Worm (Caenorhabditis elegans): ENCODE data around the gene fbxb-14.
A peak's percentile ranks its signal among the peaks of the same experiment; 100 is the strongest.
"Not testable (repeated sequence)": the region's sequence is repeated elsewhere in the genome, so short reads cannot be mapped to it uniquely, and the experiment has no call there.

fbxb-14 gene

ce11 chrII:601305-601704 lies 18.8 kb upstream of the fbxb-14 start (continued):
- TF ChIP-seq sox-4 (tag; optimal IDR thresholded peaks at IDR 0.05) = no peak
- TF ChIP-seq unc-62 (GFP tag; optimal IDR thresholded peaks at IDR 0.05) = no peak

ce11 chrII:596702-597101 lies 14.2 kb upstream of the fbxb-14 start:
- TF ChIP-seq efl-1 (optimal IDR thresholded peaks at IDR 0.05) (no peak), efl-1 (GFP tag; optimal IDR thresholded peaks at IDR 0.05 in 1 of 2) (peak in 1 of 2 experiments; percentile 49), elt-3 (tag; optimal IDR thresholded peaks at IDR 0.05) (no peak)

ce11 chrII:593221-593620 lies 10.7 kb upstream of the fbxb-14 start, which contains the start of gene W08F4.1:
Gene W08F4.1 (plus strand): TSS chrII:593521.
- TF ChIP-seq hlh-17 (GFP tag; optimal IDR thresholded peaks at IDR 0.05; ENCODE audit: borderline replicate concordance); alr-1 (tag; optimal IDR thresholded peaks at IDR 0.05; ENCODE audit: borderline replicate concordance); egl-13 (tag; optimal IDR thresholded peaks at IDR 0.05): not testable (repeated sequence)

- TF ChIP-seq efl-1 (optimal IDR thresholded peaks at IDR 0.05) (no peak), efl-1 (GFP tag; optimal IDR thresholded peaks at IDR 0.05 in 1 of 2) (peak in 1 of 2 experiments; percentile 13), lin-35 (GFP tag; optimal IDR thresholded peaks at IDR 0.05) (no peak)
Observed at ce11 chrII:591110-591509, 8.6 kb upstream of the fbxb-14 start, which contains the start of gene W08F4.10. Gene W08F4.10 (minus strand): TSS chrII:591210.

ce11 chrII:587533-587932 lies 5.0 kb upstream of the fbxb-14 start, which contains the start of gene fbxb-34:
Gene fbxb-34 (plus strand): TSS chrII:587833.
- TF ChIP-seq nhr-12 (tag; optimal IDR thresholded peaks at IDR 0.05) (no peak), mab-9 (GFP tag; IDR thresholded peaks at IDR 0.05) (no peak), dsc-1 (tag; optimal IDR thresholded peaks at IDR 0.05) (no peak), ceh-90 (tag; optimal IDR thresholded peaks at IDR 0.05) (no peak), C16A3.4 (tag; optimal IDR thresholded peaks at IDR 0.05) (no peak), hlh-17 (GFP tag; optimal IDR thresholded peaks at IDR 0.05; ENCODE audit: borderline replicate concordance) (no peak), egl-13 (tag; optimal IDR thresholded peaks at IDR 0.05) (no peak)

DNA sequence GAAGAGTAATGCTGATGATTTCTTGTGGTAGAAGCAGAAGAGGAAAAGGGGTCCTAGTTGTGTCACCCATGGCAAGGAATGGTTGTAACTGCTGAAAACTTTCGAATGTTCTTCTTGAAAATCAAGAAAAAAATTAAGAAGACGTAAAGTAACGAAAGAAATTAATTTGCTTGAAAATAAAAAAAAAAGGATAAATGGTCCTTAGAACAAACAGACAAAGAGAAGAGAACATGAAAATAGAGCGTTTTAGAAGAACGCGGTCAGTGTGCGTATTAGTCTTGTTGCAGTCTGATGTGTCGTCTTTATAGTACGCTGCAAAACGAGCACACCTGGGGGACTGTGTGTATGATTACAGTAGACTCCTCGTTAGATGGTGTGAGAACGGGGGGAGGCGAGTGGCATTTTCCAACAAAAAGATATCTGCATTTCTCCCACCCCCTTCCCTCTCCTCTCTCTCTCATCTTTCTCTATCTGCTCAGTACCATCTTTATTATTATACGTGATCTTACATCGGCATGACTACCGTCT lies 1.8 kb upstream of the fbxb-14 start, which contains the start of the genes W08F4.12 and W08F4.13:
TSS of gene W08F4.12 (minus strand) at position 101 of the 528 bp plus-strand sequence.
TSS of gene W08F4.13 (plus strand) at position 478 of the 528 bp plus-strand sequence.
- TF ChIP-seq ets-5 (GFP tag; IDR thresholded peaks at IDR 0.05) = no peak
- no peak for TF ChIP-seq mab-9 (GFP tag; IDR thresholded peaks at IDR 0.05)
- no peak for TF ChIP-seq ceh-90 (tag; optimal IDR thresholded peaks at IDR 0.05)
- TF ChIP-seq nhr-237 (tag; optimal IDR thresholded peaks at IDR 0.05) = no peak
- no peak for TF ChIP-seq pqm-1 (tag; optimal IDR thresholded peaks at IDR 0.05)
- TF ChIP-seq aha-1 (tag; optimal IDR thresholded peaks at IDR 0.05) = no peak
- TF ChIP-seq nhr-77 (tag; optimal IDR thresholded peaks at IDR 0.05) = no peak
- no peak for TF ChIP-seq egl-27 (tag; optimal IDR thresholded peaks at IDR 0.05)
- no peak for TF ChIP-seq nhr-11 (tag; optimal IDR thresholded peaks at IDR 0.05)
- no peak for TF ChIP-seq snu-23 (GFP tag; optimal IDR thresholded peaks at IDR 0.05)

- TF ChIP-seq ets-5 (GFP tag; IDR thresholded peaks at IDR 0.05) (no peak), pag-3 (tag; optimal IDR thresholded peaks at IDR 0.05; ENCODE audit: borderline replicate concordance, insufficient read depth) (no peak), aly-2 (tag; optimal IDR thresholded peaks at IDR 0.05) (no peak), egl-27 (tag; optimal IDR thresholded peaks at IDR 0.05) (no peak), elt-3 (tag; optimal IDR thresholded peaks at IDR 0.05) (no peak), grh-1 (GFP tag; IDR thresholded peaks at IDR 0.05) (no peak), dpl-1 (GFP tag; optimal IDR thresholded peaks at IDR 0.05) (no peak), F16B12.6 (tag; optimal IDR thresholded peaks at IDR 0.05) (no peak), dsc-1 (tag; optimal IDR thresholded peaks at IDR 0.05) (no peak), lsy-2 (tag; optimal IDR thresholded peaks at IDR 0.05) (no peak), lin-14 (GFP tag; optimal IDR thresholded peaks at IDR 0.05) (no peak), isw-1 (GFP tag; IDR thresholded peaks at IDR 0.05) (no peak), hlh-4 (tag; optimal IDR thresholded peaks at IDR 0.05) (no peak), fkh-4 (tag; optimal IDR thresholded peaks at IDR 0.05; ENCODE audit: borderline replicate concordance) (no peak), nhr-85 (tag) (no peak), ztf-4 (tag; optimal IDR thresholded peaks at IDR 0.05) (no peak), lin-15B (tag; optimal IDR thresholded peaks at IDR 0.05) (no peak), C04F5.9 (tag; optimal IDR thresholded peaks at IDR 0.05) (no peak), unc-30 (tag; optimal IDR thresholded peaks at IDR 0.05) (no peak)
Observed at ce11 chrII:581983-582382, 566 bp downstream of the fbxb-14 start.
